Worm (Caenorhabditis elegans) whole organism, L3 larva: ENCODE measurements around the gene F20D12.7.

Source experiments
- elt-1 ChIP-seq: fragments of 150-350 bp; optimal IDR thresholded peaks from 2 replicates; lab custom pipeline; 2014; ENCODE audit warnings: missing biosample characterization, missing genetic modification characterization
- nhr-237 ChIP-seq: fragments of 150-350 bp; optimal IDR thresholded peaks from 2 replicates; lab custom pipeline; 2014; ENCODE audit warnings: missing biosample characterization, missing genetic modification characterization

- TF ChIP-seq nhr-237 (no peak), elt-1 (tag; lab: Kevin White, UChicago) (no peak)
Measured at ce11 chrIV:7931873-7932272, 6.9 kb downstream of the F20D12.7 start.
